Worm (Caenorhabditis elegans): ENCODE data around the gene col-102.

col-102 gene

ce11 chrIV:596292-596952 is 7.8 kb upstream of the col-102 start, which contains the start of the genes C18H7.7 and C18H7.11:
Gene C18H7.7, minus strand, starts transcription at chrIV:596392.
Gene C18H7.11, plus strand, starts transcription at chrIV:596902.
- no peak for TF ChIP-seq unc-62 (GFP tag; optimal IDR thresholded peaks at IDR 0.05)
- peak; percentile 79 for TF ChIP-seq fos-1 (tag; optimal IDR thresholded peaks at IDR 0.05)

ce11 chrIV:601595-601994 is 2.6 kb upstream of the col-102 start, which contains the start of gene srt-59:
Gene srt-59, minus strand, starts transcription at chrIV:601695.
- TF ChIP-seq ama-1 (optimal IDR thresholded peaks at IDR 0.05) = no peak
- TF ChIP-seq ceh-16 (tag; optimal IDR thresholded peaks at IDR 0.05) = no peak
- no peak for TF ChIP-seq zag-1 (tag; optimal IDR thresholded peaks at IDR 0.05)

- TF ChIP-seq nhr-21 (tag; optimal IDR thresholded peaks at IDR 0.05) = no peak
- no peak for TF ChIP-seq lsy-2 (tag; optimal IDR thresholded peaks at IDR 0.05)
- no peak for TF ChIP-seq elt-3 (tag; optimal IDR thresholded peaks at IDR 0.05)
- no peak for TF ChIP-seq lin-39 (tag; optimal IDR thresholded peaks at IDR 0.05)
- TF ChIP-seq zag-1 (tag; optimal IDR thresholded peaks at IDR 0.05) = no peak
- TF ChIP-seq sma-9 (GFP tag; optimal IDR thresholded peaks at IDR 0.05) = no peak
- TF ChIP-seq sma-9 (tag; optimal IDR thresholded peaks at IDR 0.05) = no peak
- no peak for TF ChIP-seq sma-3 (GFP tag; optimal IDR thresholded peaks at IDR 0.05)
- no peak for TF ChIP-seq mdl-1 (tag; optimal IDR thresholded peaks at IDR 0.05)
Measured at ce11 chrIV:603543-603942, 701 bp upstream of the col-102 start, which contains the start of gene prmt-4. Gene prmt-4, minus strand, starts transcription at chrIV:603643.

ce11 chrIV:604817-605216 is 573 bp downstream of the col-102 start:
- TF ChIP-seq nhr-6 (tag; optimal IDR thresholded peaks at IDR 0.05) (no peak), unc-62 (GFP tag; optimal IDR thresholded peaks at IDR 0.05) (no peak), sem-4 (tag; optimal IDR thresholded peaks at IDR 0.05) (no peak), crh-2 (tag; optimal IDR thresholded peaks at IDR 0.05) (no peak), fos-1 (tag; optimal IDR thresholded peaks at IDR 0.05) (no peak), alr-1 (tag; optimal IDR thresholded peaks at IDR 0.05) (no peak), blmp-1 (tag; optimal IDR thresholded peaks at IDR 0.05; ENCODE audit: insufficient read depth) (no peak), dmd-4 (tag; optimal IDR thresholded peaks at IDR 0.05) (no peak), snpc-4 (tag; optimal IDR thresholded peaks at IDR 0.05) (no peak), lin-13 (GFP tag; optimal IDR thresholded peaks at IDR 0.05) (no peak), nhr-21 (tag; optimal IDR thresholded peaks at IDR 0.05) (no peak)

- TF ChIP-seq mab-5 (tag; optimal IDR thresholded peaks at IDR 0.05) = no peak
- no peak for TF ChIP-seq ceh-82 (tag; optimal IDR thresholded peaks at IDR 0.05)
- no peak for TF ChIP-seq ztf-11 (tag; optimal IDR thresholded peaks at IDR 0.05)
- TF ChIP-seq sma-3 (GFP tag; optimal IDR thresholded peaks at IDR 0.05) = no peak
- no peak for TF ChIP-seq blmp-1 (tag; optimal IDR thresholded peaks at IDR 0.05; ENCODE audit: insufficient read depth)
- no peak for TF ChIP-seq gmeb-1 (tag; optimal IDR thresholded peaks at IDR 0.05)
- no peak for TF ChIP-seq nhr-77 (tag; optimal IDR thresholded peaks at IDR 0.05)
- no peak for TF ChIP-seq mdl-1 (tag; optimal IDR thresholded peaks at IDR 0.05)
- TF ChIP-seq lin-13 (GFP tag; optimal IDR thresholded peaks at IDR 0.05) = no peak
- no peak for TF ChIP-seq nhr-129 (tag; optimal IDR thresholded peaks at IDR 0.05)
- no peak for TF ChIP-seq ceh-16 (tag; optimal IDR thresholded peaks at IDR 0.05)
- TF ChIP-seq ZK546.5 (tag; optimal IDR thresholded peaks at IDR 0.05) = no peak
- no peak for TF ChIP-seq alr-1 (tag; optimal IDR thresholded peaks at IDR 0.05)
- no peak for TF ChIP-seq lsy-2 (tag; optimal IDR thresholded peaks at IDR 0.05)
- TF ChIP-seq egl-27 (tag; optimal IDR thresholded peaks at IDR 0.05) = no peak
- no peak for TF ChIP-seq lin-39 (tag; optimal IDR thresholded peaks at IDR 0.05)
- TF ChIP-seq nhr-11 (tag; optimal IDR thresholded peaks at IDR 0.05) = no peak
- no peak for TF ChIP-seq mbf-1 (tag; optimal IDR thresholded peaks at IDR 0.05)
Measured at ce11 chrIV:605431-605830, 1.2 kb downstream of the col-102 start.

ce11 chrIV:606055-606454 is 1.8 kb downstream of the col-102 start, which contains the start of gene inx-18:
Gene inx-18, plus strand, starts transcription at chrIV:606355.
- TF ChIP-seq nhr-25 (tag; optimal IDR thresholded peaks at IDR 0.05) = no peak
- TF ChIP-seq lsy-2 (tag; optimal IDR thresholded peaks at IDR 0.05) = no peak
- TF ChIP-seq elt-1 (tag; optimal IDR thresholded peaks at IDR 0.05) = no peak
- no peak for TF ChIP-seq gmeb-1 (tag; optimal IDR thresholded peaks at IDR 0.05)
- TF ChIP-seq mab-5 (tag; optimal IDR thresholded peaks at IDR 0.05) = no peak
- no peak for TF ChIP-seq ceh-16 (tag; optimal IDR thresholded peaks at IDR 0.05)
- no peak for TF ChIP-seq nhr-23 (tag; optimal IDR thresholded peaks at IDR 0.05)
- TF ChIP-seq R02D3.7 (tag; optimal IDR thresholded peaks at IDR 0.05) = no peak
- TF ChIP-seq alr-1 (tag; optimal IDR thresholded peaks at IDR 0.05) = no peak
- TF ChIP-seq nhr-6 (tag; optimal IDR thresholded peaks at IDR 0.05) = no peak
- no peak for TF ChIP-seq aly-2 (tag; optimal IDR thresholded peaks at IDR 0.05)
- no peak for TF ChIP-seq skn-1 (tag; optimal IDR thresholded peaks at IDR 0.05)
- TF ChIP-seq sma-3 (GFP tag; optimal IDR thresholded peaks at IDR 0.05) = no peak
- no peak for TF ChIP-seq nhr-21 (tag; optimal IDR thresholded peaks at IDR 0.05)
- TF ChIP-seq lin-11 (tag; optimal IDR thresholded peaks at IDR 0.05) = no peak
- no peak for TF ChIP-seq fos-1 (tag; optimal IDR thresholded peaks at IDR 0.05)
- TF ChIP-seq elt-3 (tag; optimal IDR thresholded peaks at IDR 0.05) = no peak
- no peak for TF ChIP-seq dmd-4 (tag; optimal IDR thresholded peaks at IDR 0.05)
- no peak for TF ChIP-seq nhr-237 (tag; optimal IDR thresholded peaks at IDR 0.05)
- no peak for TF ChIP-seq ama-1 (optimal IDR thresholded peaks at IDR 0.05)

All from whole organism, L2 larva.